Fruit fly (Drosophila melanogaster): ENCODE data around the gene CG17075.
A peak's percentile ranks its signal among the peaks of the same experiment; 100 is the strongest.

CG17075 gene

dm6 chr2L:250507-251215 is 16.6 kb downstream of the CG17075 start, which contains the start of gene kis (continued):
- TF ChIP-seq croc (GFP tag; conservative IDR thresholded peaks at IDR 0.05), result no peak
- peak; percentile 81 for TF ChIP-seq HmgZ (tag; optimal IDR thresholded peaks at IDR 0.05)
- peak; percentile 59 for TF ChIP-seq jumu (GFP tag; optimal IDR thresholded peaks at IDR 0.05)
- no peak for TF ChIP-seq bowl (GFP tag; IDR thresholded peaks at IDR 0.05)
- TF ChIP-seq Dip2 (GFP tag; IDR thresholded peaks at IDR 0.05), result no peak
- no peak for TF ChIP-seq ttk (GFP tag; IDR thresholded peaks at IDR 0.05)
- TF ChIP-seq chif (GFP tag; optimal IDR thresholded peaks at IDR 0.05), result peak in 1 of 2 experiments; percentile 24
- TF ChIP-seq CG7745 (tag; optimal IDR thresholded peaks at IDR 0.05), result peak; percentile 73
- TF ChIP-seq CG34422 (GFP tag; IDR thresholded peaks at IDR 0.05), result peak; percentile 56; the same call in 2 of the 3 replicates
- TF ChIP-seq CHES-1-like (GFP tag; optimal IDR thresholded peaks at IDR 0.05), result peak; percentile 76
- TF ChIP-seq disco-r (GFP tag; optimal IDR thresholded peaks at IDR 0.05), result peak; percentile 22
- no peak for TF ChIP-seq trh (GFP tag; optimal IDR thresholded peaks at IDR 0.05)
- no peak for TF ChIP-seq CG3065 (GFP tag; optimal IDR thresholded peaks at IDR 0.05)
- peak; percentile 16 for TF ChIP-seq CG10431 (GFP tag; optimal IDR thresholded peaks at IDR 0.05)
- no peak for TF ChIP-seq insv (GFP tag; optimal IDR thresholded peaks at IDR 0.05)
- peak; percentile 3 for TF ChIP-seq NK7.1 (GFP tag; optimal IDR thresholded peaks at IDR 0.05)
- no peak for TF ChIP-seq CG17802 (tag; optimal IDR thresholded peaks at IDR 0.05)
- TF ChIP-seq Dbx (GFP tag; IDR thresholded peaks at IDR 0.05), result peak; percentile 73; the same call in 2 of the 3 replicates
- no peak for TF ChIP-seq CG13123 (GFP tag; optimal IDR thresholded peaks at IDR 0.05)
- no peak for TF ChIP-seq CG7372 (GFP tag; IDR thresholded peaks at IDR 0.05)
- TF ChIP-seq dpn (GFP tag; optimal IDR thresholded peaks at IDR 0.05), result peak; percentile 27 to 63
- TF ChIP-seq E2f1 (GFP tag; IDR thresholded peaks at IDR 0.05), result 0 out of 2 replicates have a peak, but pooled peaks have one; percentile 14
- peak; percentile 30 for TF ChIP-seq bab2 (GFP tag; optimal IDR thresholded peaks at IDR 0.05)
- TF ChIP-seq CG8290 (GFP tag; optimal IDR thresholded peaks at IDR 0.05), result peak; percentile 49
- peak in 1 of 2 experiments; percentile 60 for TF ChIP-seq CG8290 (tag; optimal IDR thresholded peaks at IDR 0.05)
- TF ChIP-seq CG8281 (tag; optimal IDR thresholded peaks at IDR 0.05), result no peak
- peak; percentile 49 for TF ChIP-seq caup (GFP tag; optimal IDR thresholded peaks at IDR 0.05; ENCODE audit: severe bottlenecking)
- no peak for TF ChIP-seq CG14050 (GFP tag; IDR thresholded peaks at IDR 0.05)
- no peak for TF ChIP-seq wek (GFP tag; optimal IDR thresholded peaks at IDR 0.05)
- peak; percentile 97 for TF ChIP-seq sna (GFP tag; IDR thresholded peaks at IDR 0.05; ENCODE audit: partially characterized antibody)
- TF ChIP-seq slp2 (GFP tag; optimal IDR thresholded peaks at IDR 0.05), result no peak
- TF ChIP-seq CG12236 (GFP tag; optimal IDR thresholded peaks at IDR 0.05), result no peak
- TF ChIP-seq nerfin-1 (tag; optimal IDR thresholded peaks at IDR 0.05), result peak; percentile 48
- TF ChIP-seq gt (GFP tag; IDR thresholded peaks at IDR 0.05), result no peak
- peak; percentile 8 for TF ChIP-seq CG33557 (GFP tag; optimal IDR thresholded peaks at IDR 0.05)
- peak; percentile 21 for TF ChIP-seq CG13775 (GFP tag; optimal IDR thresholded peaks at IDR 0.05)
- no peak for TF ChIP-seq D19B (GFP tag; optimal IDR thresholded peaks at IDR 0.05)
- no peak for TF ChIP-seq H2.0 (GFP tag; IDR thresholded peaks at IDR 0.05)
- TF ChIP-seq CG6654 (GFP tag; optimal IDR thresholded peaks at IDR 0.05), result no peak
- peak; percentile 60 for TF ChIP-seq Nf-YC (tag; optimal IDR thresholded peaks at IDR 0.05)
- TF ChIP-seq cad (GFP tag; optimal IDR thresholded peaks at IDR 0.05), result no peak
- TF ChIP-seq CrebB (tag; optimal IDR thresholded peaks at IDR 0.05), result peak; percentile 43
- no peak for TF ChIP-seq CG5245 (GFP tag; optimal IDR thresholded peaks at IDR 0.05)
- TF ChIP-seq run (tag; optimal IDR thresholded peaks at IDR 0.05), result no peak
- no peak for TF ChIP-seq ro (GFP tag; IDR thresholded peaks at IDR 0.05)
- TF ChIP-seq CG6272 (GFP tag; IDR thresholded peaks at IDR 0.05), result peak; percentile 66
- TF ChIP-seq CG12391 (tag; optimal IDR thresholded peaks at IDR 0.05), result peak; percentile 64
- TF ChIP-seq Ets65A (GFP tag), result peak; percentile 94
- TF ChIP-seq Ets97D (GFP tag; optimal IDR thresholded peaks at IDR 0.05), result peak; percentile 94
- peak; percentile 80 for TF ChIP-seq nerfin-2 (GFP tag; IDR thresholded peaks at IDR 0.05; ENCODE audit: partially characterized antibody)
- TF ChIP-seq CG17359 (tag; optimal IDR thresholded peaks at IDR 0.05), result peak; percentile 45
